Fruit fly (Drosophila melanogaster): ENCODE data around the gene CG18628.
A peak's percentile ranks its signal among the peaks of the same experiment; 100 is the strongest.

Gene CG18628

dm6 chr3L:10675635-10676393 is 36.3 kb downstream of the CG18628 start (continued):
- TF ChIP-seq sna (GFP tag; IDR thresholded peaks at IDR 0.05; ENCODE audit: partially characterized antibody) (no peak), Bteb2 (GFP tag; optimal IDR thresholded peaks at IDR 0.05) (no peak), mld (GFP tag; IDR thresholded peaks at IDR 0.05; ENCODE audit: partially characterized antibody) (no peak), CG9797 (GFP tag; optimal IDR thresholded peaks at IDR 0.05) (no peak), so (GFP tag; IDR thresholded peaks at IDR 0.05) (0 out of 3 replicates have a peak, but pooled peaks have one; percentile 55), cg (GFP tag; optimal IDR thresholded peaks at IDR 0.05) (peak; percentile 35), gt (GFP tag; IDR thresholded peaks at IDR 0.05) (no peak), grn (GFP tag; optimal IDR thresholded peaks at IDR 0.05) (peak; percentile 38), CG4360 (GFP tag; IDR thresholded peaks at IDR 0.05) (peak; percentile 51; the same call in 1 of the 2 replicates), CG31388 (GFP tag; optimal IDR thresholded peaks at IDR 0.05) (no peak), MTF-1 (GFP tag; optimal IDR thresholded peaks at IDR 0.05; ENCODE audit: borderline replicate concordance) (no peak), danr (GFP tag; IDR thresholded peaks at IDR 0.05) (no peak)

- TF ChIP-seq CG2875 (GFP tag; optimal IDR thresholded peaks at IDR 0.05) (no peak), peb (GFP tag; IDR thresholded peaks at IDR 0.05) (no peak), Trl (optimal IDR thresholded peaks at IDR 0.05) (peak in 1 of 2 experiments; percentile 4), Trl (GFP tag; optimal IDR thresholded peaks at IDR 0.05) (no peak), Chrac-16 (GFP tag; optimal IDR thresholded peaks at IDR 0.05) (no peak), exex (tag; optimal IDR thresholded peaks at IDR 0.05) (peak; percentile 5), onecut (GFP tag; IDR thresholded peaks at IDR 0.05) (no peak), dpn (GFP tag; optimal IDR thresholded peaks at IDR 0.05) (no peak), CG8765 (GFP tag; IDR thresholded peaks at IDR 0.05) (no peak), chinmo (GFP tag; IDR thresholded peaks at IDR 0.05; ENCODE audit: partially characterized antibody) (peak; percentile 81; the same call in 1 of the 4 replicates), abd-A (tag; optimal IDR thresholded peaks at IDR 0.05) (peak; percentile 22), cwo (GFP tag; optimal IDR thresholded peaks at IDR 0.05) (peak; percentile 42), Hr3 (GFP tag; optimal IDR thresholded peaks at IDR 0.05) (no peak), CG18476 (GFP tag; optimal IDR thresholded peaks at IDR 0.05) (no peak), tll (GFP tag; optimal IDR thresholded peaks at IDR 0.05) (peak in 1 of 2 experiments; percentile 17), Scr (GFP tag; IDR thresholded peaks at IDR 0.05; ENCODE audit: partially characterized antibody) (0 out of 2 replicates have a peak, but pooled peaks have one; percentile 11), CkIIα-i1 (GFP tag; IDR thresholded peaks at IDR 0.05) (no peak), CG13894 (tag; optimal IDR thresholded peaks at IDR 0.05) (peak; percentile 4), Hmr (GFP tag; optimal IDR thresholded peaks at IDR 0.05) (no peak), CG12769 (tag; optimal IDR thresholded peaks at IDR 0.05) (peak; percentile 33), Rfx (GFP tag; IDR thresholded peaks at IDR 0.05) (no peak), psq (GFP tag; optimal IDR thresholded peaks at IDR 0.05) (peak; percentile 9), cg (GFP tag; optimal IDR thresholded peaks at IDR 0.05) (peak; percentile 54), sqz (GFP tag; optimal IDR thresholded peaks at IDR 0.05) (peak; percentile 47)
These were observed 38.3 kb downstream of the CG18628 start for dm6 chr3L:10677816-10678215.

- TF ChIP-seq Lpt (GFP tag; optimal IDR thresholded peaks at IDR 0.05) (no peak), ind (GFP tag; optimal IDR thresholded peaks at IDR 0.05) (peak; percentile 86), Jarid2 (GFP tag; optimal IDR thresholded peaks at IDR 0.05) (peak; percentile 79), ERR (GFP tag; optimal IDR thresholded peaks at IDR 0.05) (peak; percentile 73), CG3065 (GFP tag; optimal IDR thresholded peaks at IDR 0.05) (peak; percentile 30), amos (GFP tag; IDR thresholded peaks at IDR 0.05; ENCODE audit: partially characterized antibody) (no peak), exex (tag; optimal IDR thresholded peaks at IDR 0.05) (peak; percentile 73), gem (tag; optimal IDR thresholded peaks at IDR 0.05) (peak; percentile 99), CTCF (GFP tag; optimal IDR thresholded peaks at IDR 0.05) (peak; percentile 33), NC2α (GFP tag; optimal IDR thresholded peaks at IDR 0.05) (peak; percentile 88), gce (GFP tag; IDR thresholded peaks at IDR 0.05) (peak; percentile 82), Mad (GFP tag; optimal IDR thresholded peaks at IDR 0.05) (peak; percentile 82), Fer2 (tag; optimal IDR thresholded peaks at IDR 0.05) (peak; percentile 88), CG6654 (GFP tag; optimal IDR thresholded peaks at IDR 0.05) (peak; percentile 80), CG7839 (tag; optimal IDR thresholded peaks at IDR 0.05) (peak; percentile 98)
These were observed 39.1 kb downstream of the CG18628 start for dm6 chr3L:10678545-10679067.
